Worm (Caenorhabditis elegans) whole organism, mixed stage, embryonic: Measurements from ENCODE around the gene Y7A9A.1.
A peak's percentile ranks its signal among the peaks of the same experiment; 100 is the strongest.

Experiments used
- M03D4.4 ChIP-seq: sonication (generic microtip); optimal IDR thresholded peaks from 2 replicates; lab custom pipeline; 2017; ENCODE audit warnings: mild to moderate bottlenecking, missing genetic modification characterization, missing compliant biosample characterization
- bed-3 ChIP-seq: fragments of 200-800 bp; sonication (Bioruptor generic); optimal IDR thresholded peaks from 3 replicates; lab custom pipeline; 2018; ENCODE audit warnings: mild to moderate bottlenecking, missing genetic modification characterization, moderate library complexity, missing compliant biosample characterization
- ceh-39 ChIP-seq: fragments of 150-350 bp; optimal IDR thresholded peaks from 2 replicates; lab custom pipeline; 2014; ENCODE audit warnings: missing biosample characterization, missing genetic modification characterization
- ceh-43 ChIP-seq: fragments of 200-800 bp; sonication (Bioruptor generic); optimal IDR thresholded peaks from 2 replicates; lab custom pipeline; 2018; ENCODE audit warnings: mild to moderate bottlenecking, missing genetic modification characterization, moderate library complexity, missing compliant biosample characterization
- ceh-83 ChIP-seq: fragments of 200-800 bp; sonication (Bioruptor generic); optimal IDR thresholded peaks from 2 replicates; lab custom pipeline; 2018; ENCODE audit warnings: mild to moderate bottlenecking, missing genetic modification characterization, missing compliant biosample characterization
- ces-1 ChIP-seq: fragments of 150-350 bp; optimal IDR thresholded peaks from 2 replicates; lab custom pipeline; 2014; ENCODE audit warnings: missing biosample characterization, missing genetic modification reagents, missing genetic modification characterization
- cnd-1 ChIP-seq: fragments of 200-800 bp; sonication (Bioruptor generic); optimal IDR thresholded peaks from 2 replicates; lab custom pipeline; 2018; ENCODE audit warnings: mild to moderate bottlenecking, missing genetic modification characterization, missing compliant biosample characterization
- drap-1 ChIP-seq: fragments of 200-800 bp; sonication (Bioruptor generic); optimal IDR thresholded peaks from 3 replicates; lab custom pipeline; 2018; ENCODE audit warnings: mild to moderate bottlenecking, missing genetic modification characterization, missing compliant biosample characterization
- elt-3 ChIP-seq: fragments of 150-350 bp; optimal IDR thresholded peaks from 2 replicates; lab custom pipeline; 2014; ENCODE audit warnings: missing biosample characterization, missing genetic modification characterization
- flh-1 ChIP-seq: fragments of 200-800 bp; sonication (Bioruptor generic); optimal IDR thresholded peaks from 2 replicates; lab custom pipeline; 2018; ENCODE audit warnings: mild to moderate bottlenecking, missing genetic modification characterization, moderate library complexity, missing compliant biosample characterization
- ham-2 ChIP-seq: fragments of 200-800 bp; sonication (Bioruptor generic); optimal IDR thresholded peaks from 2 replicates; lab custom pipeline; 2018; ENCODE audit warnings: mild to moderate bottlenecking, missing genetic modification characterization, missing compliant biosample characterization
- hlh-1 ChIP-seq: fragments of 150-350 bp; optimal IDR thresholded peaks from 2 replicates; lab custom pipeline; 2014; ENCODE audit warnings: missing biosample characterization, missing genetic modification reagents, missing genetic modification characterization
- lin-13 ChIP-seq: fragments of 150-350 bp; optimal IDR thresholded peaks from 2 replicates; lab custom pipeline; 2014; ENCODE audit warnings: missing biosample characterization, missing genetic modification characterization
- lin-32 ChIP-seq: fragments of 200-800 bp; sonication (Bioruptor generic); optimal IDR thresholded peaks from 2 replicates; lab custom pipeline; 2018; ENCODE audit warnings: mild to moderate bottlenecking, missing genetic modification characterization, missing compliant biosample characterization
- lsy-2 ChIP-seq: fragments of 150-350 bp; optimal IDR thresholded peaks from 2 replicates; lab custom pipeline; 2014; ENCODE audit warnings: missing biosample characterization, missing genetic modification characterization
- mab-5 ChIP-seq: fragments of 150-350 bp; optimal IDR thresholded peaks from 2 replicates; lab custom pipeline; 2014; ENCODE audit warnings: missing biosample characterization, missing genetic modification characterization
- mep-1 ChIP-seq: fragments of 150-350 bp; optimal IDR thresholded peaks from 2 replicates; lab custom pipeline; 2017; ENCODE audit warnings: missing biosample characterization, missing genetic modification reagents, missing genetic modification characterization, inconsistent platforms
- mls-2 ChIP-seq: sonication (generic microtip); optimal IDR thresholded peaks from 2 replicates; lab custom pipeline; 2016; ENCODE audit warnings: mild to moderate bottlenecking, missing genetic modification characterization, moderate library complexity, missing compliant biosample characterization
- nhr-2 ChIP-seq: fragments of 150-350 bp; optimal IDR thresholded peaks from 2 replicates; lab custom pipeline; 2014; ENCODE audit warnings: missing biosample characterization, missing genetic modification characterization
- nhr-237 ChIP-seq: fragments of 150-350 bp; optimal IDR thresholded peaks from 2 replicates; lab custom pipeline; 2014; ENCODE audit warnings: missing biosample characterization, missing genetic modification characterization
- nhr-28 ChIP-seq: fragments of 150-350 bp; optimal IDR thresholded peaks from 2 replicates; lab custom pipeline; 2014; ENCODE audit warnings: missing biosample characterization, missing genetic modification characterization
- nhr-76 ChIP-seq: sonication (generic microtip); optimal IDR thresholded peaks from 2 replicates; lab custom pipeline; 2017; ENCODE audit warnings: missing biosample characterization, missing genetic modification characterization
- pha-4 ChIP-seq: fragments of 150-350 bp; optimal IDR thresholded peaks from 2 replicates; lab custom pipeline; 2018; ENCODE audit warnings: missing biosample characterization, missing genetic modification reagents, missing genetic modification characterization
- sem-2 ChIP-seq: fragments of 200-800 bp; sonication (Bioruptor generic); optimal IDR thresholded peaks from 2 replicates; lab custom pipeline; 2018; ENCODE audit warnings: mild to moderate bottlenecking, missing genetic modification characterization, missing compliant biosample characterization
- snpc-4 ChIP-seq: fragments of 150-350 bp; optimal IDR thresholded peaks from 2 replicates; lab custom pipeline; 2014; ENCODE audit warnings: missing biosample characterization, missing genetic modification characterization
- sptf-1 ChIP-seq: sonication (generic microtip); optimal IDR thresholded peaks from 2 replicates; lab custom pipeline; 2017; ENCODE audit warnings: mild to moderate bottlenecking, missing genetic modification characterization, moderate library complexity, missing compliant biosample characterization
- tbx-8 ChIP-seq: fragments of 200-800 bp; sonication (Bioruptor generic); optimal IDR thresholded peaks from 2 replicates; lab custom pipeline; 2018; ENCODE audit warnings: mild to moderate bottlenecking, missing genetic modification characterization, moderate library complexity, missing compliant biosample characterization
- ztf-11 ChIP-seq: fragments of 150-350 bp; optimal IDR thresholded peaks from 2 replicates; lab custom pipeline; 2014; ENCODE audit warnings: missing biosample characterization, missing genetic modification characterization

Gene Y7A9A.1

ce11 chrIV:16172786-16173371, 23.9 kb upstream of the Y7A9A.1 start:
- no peak for TF ChIP-seq flh-1
- TF ChIP-seq mab-5 (tag; lab: Kevin White, UChicago): no peak

- TF ChIP-seq sptf-1 (tag; lab: Kevin White, UChicago) (no peak), ceh-43 (no peak), nhr-237 (tag; lab: Kevin White, UChicago) (no peak), M03D4.4 (no peak), nhr-28 (tag; lab: Kevin White, UChicago) (no peak), sem-2 (no peak), cnd-1 (tag; lab: Kevin White, UChicago) (no peak), ceh-39 (no peak), nhr-76 (tag; lab: Kevin White, UChicago) (no peak), elt-3 (tag; lab: Kevin White, UChicago) (no peak), mls-2 (tag; lab: Kevin White, UChicago) (no peak), ztf-11 (tag; lab: Kevin White, UChicago) (no peak), lsy-2 (tag; lab: Kevin White, UChicago) (no peak), lin-13 (no peak), ces-1 (GFP tag; lab: Kevin White, UChicago) (no peak), pha-4 (tag; lab: Kevin White, UChicago) (no peak), tbx-8 (no peak), flh-1 (no peak)
These were observed 20.0 kb upstream of the Y7A9A.1 start for ce11 chrIV:16176808-16177207.

DNA sequence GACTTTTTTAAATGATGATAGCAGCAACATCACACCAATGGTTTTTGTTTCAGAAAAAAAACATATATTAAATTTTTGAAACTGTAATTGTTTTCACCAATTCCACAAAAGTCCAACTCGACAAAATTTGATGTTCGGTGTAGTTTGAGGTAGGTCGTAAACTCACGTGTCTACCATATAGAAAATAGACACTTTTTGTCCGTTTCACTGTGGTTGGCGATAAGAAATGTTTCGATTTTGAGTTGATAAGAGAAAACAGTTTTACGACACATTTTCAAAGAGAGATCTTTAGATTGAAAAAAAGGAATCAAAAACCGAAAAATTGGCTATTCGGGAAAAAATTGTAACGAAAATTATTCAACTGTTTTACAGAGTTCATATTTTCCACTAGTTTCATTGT, 18.4 kb upstream of the Y7A9A.1 start:
- no peak for TF ChIP-seq sem-2
- TF ChIP-seq tbx-8: no peak
- no peak for TF ChIP-seq lin-32 (GFP tag; lab: Kevin White, UChicago)
- TF ChIP-seq elt-3 (tag; lab: Kevin White, UChicago): no peak
- no peak for TF ChIP-seq flh-1
- TF ChIP-seq M03D4.4: no peak

DNA sequence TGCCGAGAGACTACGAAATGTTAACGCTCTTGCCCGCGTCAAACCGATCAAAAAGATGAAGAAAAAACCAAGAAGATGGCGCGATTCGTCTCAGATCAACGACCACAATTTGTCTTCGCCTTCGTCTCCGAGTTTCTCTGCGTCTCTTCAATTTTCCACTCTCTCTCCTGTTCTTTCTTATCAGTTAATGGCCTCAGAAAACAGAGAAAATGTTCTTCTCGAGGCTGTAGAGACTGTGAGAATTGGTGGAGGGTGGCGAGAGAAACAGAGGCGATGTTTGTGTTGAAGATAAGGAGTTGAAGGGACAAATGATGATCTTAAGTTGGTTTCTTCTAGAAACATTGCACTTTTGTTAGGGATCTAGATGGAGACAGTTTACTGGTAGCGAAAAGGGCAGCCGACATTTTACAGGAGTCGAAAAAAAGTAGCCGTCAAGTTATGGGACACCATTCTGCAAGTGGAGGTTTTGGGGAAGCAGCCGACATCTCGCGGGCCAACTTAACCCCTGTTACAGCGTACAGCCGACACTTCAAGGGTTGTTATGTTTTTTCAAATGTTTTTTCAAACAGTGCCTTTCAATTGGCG, 15.8 kb upstream of the Y7A9A.1 start:
- peak; percentile 82 for TF ChIP-seq elt-3 (tag; lab: Kevin White, UChicago)
- TF ChIP-seq ham-2 (GFP tag; lab: Kevin White, UChicago): no peak
- TF ChIP-seq, all 35 proteins: peak for 1

ce11 chrIV:16184521-16184920, 12.3 kb upstream of the Y7A9A.1 start, which contains the start of gene Y105C5B.1413:
Gene Y105C5B.1413, minus strand, starts transcription at chrIV:16184621.
- TF ChIP-seq M03D4.4: no peak
- no peak for TF ChIP-seq lin-13
- no peak for TF ChIP-seq nhr-237 (tag; lab: Kevin White, UChicago)

ce11 chrIV:16186008-16186407, 10.8 kb upstream of the Y7A9A.1 start:
- TF ChIP-seq mls-2 (tag; lab: Kevin White, UChicago): no peak
- TF ChIP-seq elt-3 (tag; lab: Kevin White, UChicago): no peak
- TF ChIP-seq lsy-2 (tag; lab: Kevin White, UChicago): no peak
- no peak for TF ChIP-seq flh-1
- no peak for TF ChIP-seq nhr-28 (tag; lab: Kevin White, UChicago)
- TF ChIP-seq ztf-11 (tag; lab: Kevin White, UChicago): no peak
- TF ChIP-seq M03D4.4: no peak
- TF ChIP-seq bed-3 (GFP tag; lab: Kevin White, UChicago): no peak
- TF ChIP-seq drap-1: no peak
- TF ChIP-seq tbx-8: no peak
- TF ChIP-seq snpc-4 (tag; lab: Kevin White, UChicago): no peak
- no peak for TF ChIP-seq nhr-76 (tag; lab: Kevin White, UChicago)
- no peak for TF ChIP-seq lin-32 (GFP tag; lab: Kevin White, UChicago)
- TF ChIP-seq sem-2: no peak

DNA sequence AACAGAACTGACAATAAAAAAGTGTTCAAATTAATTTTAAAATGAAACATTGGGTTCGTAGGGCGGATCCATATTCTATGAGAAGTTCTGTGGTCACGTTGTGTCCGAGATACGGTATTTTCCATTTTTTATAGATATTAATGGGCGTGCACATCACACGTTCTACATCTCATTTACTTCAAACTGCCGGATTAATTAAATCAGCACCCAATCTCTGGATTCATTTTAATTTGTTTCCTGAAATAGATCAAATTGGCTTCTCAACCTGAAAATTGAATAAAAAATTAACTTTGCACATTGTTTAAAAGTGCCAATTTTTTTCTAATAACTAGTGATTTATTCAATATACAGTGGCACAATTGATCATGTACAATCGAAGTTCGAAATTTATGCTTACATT, 5.2 kb upstream of the Y7A9A.1 start:
- no peak for TF ChIP-seq elt-3 (tag; lab: Kevin White, UChicago)

ce11 chrIV:16192754-16193153, 4.1 kb upstream of the Y7A9A.1 start:
- TF ChIP-seq nhr-2 (tag; lab: Kevin White, UChicago) (no peak), ceh-43 (no peak), ceh-39 (no peak), M03D4.4 (no peak), lin-32 (GFP tag; lab: Kevin White, UChicago) (no peak), cnd-1 (tag; lab: Kevin White, UChicago) (no peak), mab-5 (tag; lab: Kevin White, UChicago) (no peak), lsy-2 (tag; lab: Kevin White, UChicago) (no peak), hlh-1 (tag; lab: Kevin White, UChicago) (no peak), snpc-4 (tag; lab: Kevin White, UChicago) (no peak), ztf-11 (tag; lab: Kevin White, UChicago) (no peak), mep-1 (no peak), sptf-1 (tag; lab: Kevin White, UChicago) (no peak), lin-13 (no peak), nhr-237 (tag; lab: Kevin White, UChicago) (no peak), tbx-8 (no peak), flh-1 (no peak), ceh-83 (no peak)
